Fruit fly (Drosophila melanogaster): Measurements from ENCODE around the gene sowah.

Gene sowah

dm6 chr3L:12526433-12527113, 45.8 kb downstream of the sowah start, which contains the start of gene eIF2beta (continued):
- no peak for TF ChIP-seq Ada2b (GFP tag; IDR thresholded peaks at IDR 0.05)
- TF ChIP-seq zen (tag; optimal IDR thresholded peaks at IDR 0.05), result no peak
- no peak for TF ChIP-seq fru (optimal IDR thresholded peaks at IDR 0.05)
- TF ChIP-seq pfk (GFP tag; optimal IDR thresholded peaks at IDR 0.05), result peak; percentile 32
- TF ChIP-seq odd (GFP tag; optimal IDR thresholded peaks at IDR 0.05), result peak; percentile 58
- no peak for TF ChIP-seq disco-r (GFP tag; optimal IDR thresholded peaks at IDR 0.05)
- TF ChIP-seq insv (GFP tag; optimal IDR thresholded peaks at IDR 0.05), result peak in 1 of 2 experiments; percentile 26
- TF ChIP-seq HHEX (GFP tag; optimal IDR thresholded peaks at IDR 0.05), result no peak
- TF ChIP-seq ci (GFP tag; IDR thresholded peaks at IDR 0.05), result peak; percentile 72
- no peak for TF ChIP-seq Dad (GFP tag; optimal IDR thresholded peaks at IDR 0.05)
- TF ChIP-seq CG1603 (tag; optimal IDR thresholded peaks at IDR 0.05), result peak; percentile 37
- TF ChIP-seq CG17612 (GFP tag; IDR thresholded peaks at IDR 0.05), result no peak
- no peak for TF ChIP-seq sc (optimal IDR thresholded peaks at IDR 0.05)
- TF ChIP-seq sc (GFP tag; optimal IDR thresholded peaks at IDR 0.05), result no peak
- no peak for TF ChIP-seq CG9437 (GFP tag; optimal IDR thresholded peaks at IDR 0.05)
- TF ChIP-seq ranshi (GFP tag; IDR thresholded peaks at IDR 0.05), result no peak; the same call in 1 of the 2 replicates
- TF ChIP-seq lbe (GFP tag; optimal IDR thresholded peaks at IDR 0.05), result peak; percentile 73
- TF ChIP-seq wor (GFP tag; IDR thresholded peaks at IDR 0.05), result no peak
- TF ChIP-seq CG12299 (tag; optimal IDR thresholded peaks at IDR 0.05), result no peak
- peak; percentile 47 for TF ChIP-seq CG10979 (tag; optimal IDR thresholded peaks at IDR 0.05)
- no peak for TF ChIP-seq CG2199 (GFP tag; IDR thresholded peaks at IDR 0.05)
- TF ChIP-seq z (GFP tag; IDR thresholded peaks at IDR 0.05), result no peak
- no peak for TF ChIP-seq croc (GFP tag; conservative IDR thresholded peaks at IDR 0.05)
- no peak for TF ChIP-seq pros (GFP tag; optimal IDR thresholded peaks at IDR 0.05)
- peak; percentile 3 for TF ChIP-seq NC2β (GFP tag; optimal IDR thresholded peaks at IDR 0.05)
- TF ChIP-seq CG10147 (GFP tag; optimal IDR thresholded peaks at IDR 0.05), result peak; percentile 31
- no peak for TF ChIP-seq CG4360 (GFP tag; IDR thresholded peaks at IDR 0.05)
- no peak for TF ChIP-seq sens-2 (GFP tag; IDR thresholded peaks at IDR 0.05)
- peak; percentile 38 for TF ChIP-seq CG6854 (GFP tag; optimal IDR thresholded peaks at IDR 0.05)
- peak; percentile 43 for TF ChIP-seq kah (GFP tag; optimal IDR thresholded peaks at IDR 0.05)
- TF ChIP-seq E2f2 (GFP tag; IDR thresholded peaks at IDR 0.05), result peak; percentile 20; the same call in 1 of the 2 replicates
- no peak for TF ChIP-seq CoRest (tag; optimal IDR thresholded peaks at IDR 0.05)
- TF ChIP-seq Awh (GFP tag; IDR thresholded peaks at IDR 0.05), result no peak
- TF ChIP-seq CG31441 (GFP tag; IDR thresholded peaks at IDR 0.05), result no peak
- TF ChIP-seq slp2 (GFP tag; optimal IDR thresholded peaks at IDR 0.05), result peak; percentile 37
- no peak for TF ChIP-seq p53 (GFP tag; optimal IDR thresholded peaks at IDR 0.05)
- TF ChIP-seq CG4328 (GFP tag; optimal IDR thresholded peaks at IDR 0.05), result no peak
- TF ChIP-seq ham (GFP tag; IDR thresholded peaks at IDR 0.05), result no peak
- TF ChIP-seq CG3163 (GFP tag; optimal IDR thresholded peaks at IDR 0.05), result no peak
- TF ChIP-seq bowl (GFP tag; IDR thresholded peaks at IDR 0.05), result 0 out of 2 replicates have a peak, but pooled peaks have one; percentile 8
- TF ChIP-seq Usf (GFP tag; optimal IDR thresholded peaks at IDR 0.05), result no peak
- TF ChIP-seq amos (GFP tag; IDR thresholded peaks at IDR 0.05; ENCODE audit: partially characterized antibody), result no peak
- TF ChIP-seq CG11695 (GFP tag; IDR thresholded peaks at IDR 0.05), result no peak
- TF ChIP-seq BEAF-32 (GFP tag; optimal IDR thresholded peaks at IDR 0.05), result peak; percentile 40
- no peak for TF ChIP-seq Hmx (GFP tag; optimal IDR thresholded peaks at IDR 0.05)
- peak; percentile 42 for TF ChIP-seq CG31365 (tag; optimal IDR thresholded peaks at IDR 0.05)
- TF ChIP-seq nerfin-1 (tag; optimal IDR thresholded peaks at IDR 0.05), result peak; percentile 33
- TF ChIP-seq luna (GFP tag; optimal IDR thresholded peaks at IDR 0.05), result no peak
- no peak for TF ChIP-seq seq (GFP tag; IDR thresholded peaks at IDR 0.05)
- peak; percentile 51 for TF ChIP-seq BtbVII (GFP tag; optimal IDR thresholded peaks at IDR 0.05)
- peak; percentile 51 for TF ChIP-seq sqz (GFP tag; optimal IDR thresholded peaks at IDR 0.05)
